Worm (Caenorhabditis elegans) whole organism, young adult: ENCODE data around the gene F16F9.1.
"Not testable (repeated sequence)": the region's sequence is repeated elsewhere in the genome, so short reads cannot be mapped to it uniquely, and the experiment has no call there.

ENCODE experiments used
- B0261.1 ChIP-seq: sonication (generic microtip); optimal IDR thresholded peaks from 2 replicates; lab custom pipeline; 2016; ENCODE audit warnings: mild to moderate bottlenecking, missing genetic modification characterization, moderate library complexity, missing compliant biosample characterization
- C06A6.2 ChIP-seq: fragments of 200-800 bp; sonication (Bioruptor generic); conservative IDR thresholded peaks from 2 replicates; pipeline ENCODE4 v1.3.6; 2022; ENCODE audit warnings: missing genetic modification characterization, missing compliant biosample characterization
- C17E4.6 ChIP-seq: fragments of 200-800 bp; sonication (Bioruptor generic); IDR thresholded peaks from 2 replicates; pipeline ENCODE4 v1.3.6; 2022; ENCODE audit warnings: missing genetic modification reagents, missing genetic modification characterization, missing compliant biosample characterization
- D2030.7 ChIP-seq: fragments of 200-800 bp; sonication (Bioruptor generic); IDR thresholded peaks from 2 replicates; pipeline ENCODE4 v1.3.6; 2022; ENCODE audit warnings: missing genetic modification reagents, missing genetic modification characterization, missing compliant biosample characterization
- F23B12.7 ChIP-seq: sonication (generic microtip); optimal IDR thresholded peaks from 2 replicates; lab custom pipeline; 2017; ENCODE audit warnings: missing genetic modification characterization, mild to moderate bottlenecking, missing compliant biosample characterization, antibody characterized with exemption, moderate library complexity; ENCODE audit not compliant: insufficient read depth
- Y53G8AR.9 ChIP-seq: fragments of 200-800 bp; sonication (Bioruptor generic); conservative IDR thresholded peaks from 2 replicates; pipeline ENCODE4 v1.3.6; 2022; ENCODE audit warnings: missing genetic modification reagents, missing genetic modification characterization, missing compliant biosample characterization
- Y56A3A.18 ChIP-seq: fragments of 200-800 bp; sonication (Bioruptor generic); IDR thresholded peaks from 2 replicates; pipeline ENCODE4 v1.3.6; 2022; ENCODE audit warnings: missing genetic modification reagents, missing genetic modification characterization, missing compliant biosample characterization
- ZK185.1 ChIP-seq: sonication (generic microtip); optimal IDR thresholded peaks from 2 replicates; lab custom pipeline; 2016; ENCODE audit warnings: mild to moderate bottlenecking, missing genetic modification characterization, missing compliant biosample characterization; ENCODE audit not compliant: poor library complexity, severe bottlenecking
- aptf-2 ChIP-seq: fragments of 200-800 bp; sonication (Bioruptor generic); conservative IDR thresholded peaks from 2 replicates; pipeline ENCODE4 v1.3.6; 2022; ENCODE audit warnings: missing genetic modification reagents, missing genetic modification characterization, missing compliant biosample characterization
- aptf-3 ChIP-seq: fragments of 200-800 bp; sonication (Bioruptor generic); IDR thresholded peaks from 2 replicates; pipeline ENCODE4 v1.3.6; 2022; ENCODE audit warnings: missing genetic modification characterization, missing compliant biosample characterization
- ceh-27 ChIP-seq: fragments of 200-800 bp; sonication (Bioruptor generic); optimal IDR thresholded peaks from 2 replicates; lab custom pipeline; 2018; ENCODE audit warnings: mild to moderate bottlenecking, missing genetic modification characterization, moderate library complexity, missing compliant biosample characterization
- ceh-79 ChIP-seq: sonication (generic microtip); optimal IDR thresholded peaks from 2 replicates; lab custom pipeline; 2017; ENCODE audit warnings: mild to moderate bottlenecking, missing genetic modification characterization, missing compliant biosample characterization
- ceh-91 ChIP-seq: fragments of 200-800 bp; sonication (Bioruptor generic); IDR thresholded peaks from 2 replicates; pipeline ENCODE4 v1.3.6; 2022; ENCODE audit warnings: missing genetic modification reagents, missing genetic modification characterization, missing compliant biosample characterization
- dox-1 ChIP-seq: fragments of 200-800 bp; sonication (Bioruptor generic); IDR thresholded peaks from 2 replicates; pipeline ENCODE4 v1.3.6; 2022; ENCODE audit warnings: missing genetic modification reagents, missing genetic modification characterization, missing compliant biosample characterization
- egl-18 ChIP-seq: fragments of 200-800 bp; sonication (Bioruptor generic); IDR thresholded peaks from 2 replicates; pipeline ENCODE4 v1.3.6; 2022; ENCODE audit warnings: missing genetic modification reagents, missing genetic modification characterization, missing compliant biosample characterization
- egrh-3 ChIP-seq: fragments of 200-800 bp; sonication (Bioruptor generic); IDR thresholded peaks from 2 replicates; pipeline ENCODE4 v1.3.6; 2022; ENCODE audit warnings: missing genetic modification reagents, missing genetic modification characterization, missing compliant biosample characterization
- hmg-1.2 ChIP-seq: fragments of 200-800 bp; sonication (Bioruptor generic); IDR thresholded peaks from 2 replicates; pipeline ENCODE4 v1.3.6; 2022; ENCODE audit warnings: missing genetic modification reagents, missing genetic modification characterization, missing compliant biosample characterization
- hmg-20 ChIP-seq: fragments of 200-800 bp; sonication (Bioruptor generic); IDR thresholded peaks from 2 replicates; pipeline ENCODE4 v1.3.6; 2022; ENCODE audit warnings: missing genetic modification reagents, missing genetic modification characterization, missing compliant biosample characterization
- hsf-1 ChIP-seq: fragments of 200-800 bp; sonication (Bioruptor generic); IDR thresholded peaks from 2 replicates; pipeline ENCODE4 v1.3.6; 2022; ENCODE audit warnings: missing genetic modification reagents, missing genetic modification characterization, missing compliant biosample characterization
- lag-1 ChIP-seq: fragments of 200-800 bp; sonication (Bioruptor generic); IDR thresholded peaks from 2 replicates; pipeline ENCODE4 v1.3.6; 2022; ENCODE audit warnings: missing genetic modification reagents, missing genetic modification characterization, missing compliant biosample characterization
- lin-26 ChIP-seq: fragments of 200-800 bp; sonication (Bioruptor generic); IDR thresholded peaks from 2 replicates; pipeline ENCODE4 v1.3.6; 2022; ENCODE audit warnings: missing genetic modification reagents, missing genetic modification characterization, missing compliant biosample characterization
- lir-1 ChIP-seq: fragments of 200-800 bp; sonication (Bioruptor generic); conservative IDR thresholded peaks from 2 replicates; pipeline ENCODE4 v1.3.6; 2022; ENCODE audit warnings: missing genetic modification reagents, missing genetic modification characterization, missing compliant biosample characterization
- mxl-1 ChIP-seq: sonication (generic microtip); optimal IDR thresholded peaks from 2 replicates; lab custom pipeline; 2016; ENCODE audit warnings: missing genetic modification characterization, missing compliant biosample characterization
- nhr-27 ChIP-seq: fragments of 200-800 bp; sonication (Bioruptor generic); optimal IDR thresholded peaks from 2 replicates; lab custom pipeline; 2018; ENCODE audit warnings: mild to moderate bottlenecking, missing genetic modification characterization, moderate library complexity, missing compliant biosample characterization
- nhr-80 ChIP-seq: sonication (generic microtip); optimal IDR thresholded peaks from 2 replicates; lab custom pipeline; 2016; ENCODE audit warnings: missing genetic modification characterization, missing compliant biosample characterization
- pbrm-1 ChIP-seq: fragments of 200-800 bp; sonication (Bioruptor generic); IDR thresholded peaks from 2 replicates; pipeline ENCODE4 v1.3.6; 2022; ENCODE audit warnings: missing genetic modification reagents, missing genetic modification characterization, missing compliant biosample characterization
- pha-4 ChIP-seq: fragments of 150-350 bp; sonication (generic microtip); optimal IDR thresholded peaks from 2 replicates; lab custom pipeline; 2014; ENCODE audit warnings: missing biosample characterization, missing genetic modification reagents, missing genetic modification characterization
- rpc-1 ChIP-seq, 2 experiments: fragments of 150-350 bp in 1 of 2; sonication (generic microtip) in 1 of 2; optimal IDR thresholded peaks; 2 replicates each; lab custom pipeline; 2014 to 2018; ENCODE audit warnings: missing biosample characterization in 1 of 2, missing genetic modification characterization in 1 of 2, missing genetic modification reagents in 1 of 2, missing genotype in 1 of 2
- tbp1 ChIP-seq: fragments of 200-800 bp; sonication (Bioruptor generic); optimal IDR thresholded peaks from 2 replicates; lab custom pipeline; 2018; ENCODE audit warnings: mild to moderate bottlenecking, missing genetic modification characterization, missing compliant biosample characterization
- tbx-9 ChIP-seq: sonication (generic microtip); optimal IDR thresholded peaks from 2 replicates; lab custom pipeline; 2016; ENCODE audit warnings: borderline replicate concordance, missing genetic modification characterization, inconsistent platforms, missing compliant biosample characterization
- tlf-1 ChIP-seq: fragments of 200-800 bp; sonication (Bioruptor generic); optimal IDR thresholded peaks from 2 replicates; lab custom pipeline; 2018; ENCODE audit warnings: mild to moderate bottlenecking, missing genetic modification characterization, missing compliant biosample characterization
- xnd-1 ChIP-seq: sonication (generic microtip); optimal IDR thresholded peaks from 2 replicates; lab custom pipeline; 2016; ENCODE audit warnings: missing genotype, missing genetic modification reagents, missing genetic modification characterization, missing compliant biosample characterization
- zfh-2 ChIP-seq: fragments of 200-800 bp; sonication (Bioruptor generic); conservative IDR thresholded peaks from 2 replicates; pipeline ENCODE4 v1.3.6; 2022; ENCODE audit warnings: missing genetic modification reagents, missing genetic modification characterization, missing compliant biosample characterization

F16F9.1 gene

DNA sequence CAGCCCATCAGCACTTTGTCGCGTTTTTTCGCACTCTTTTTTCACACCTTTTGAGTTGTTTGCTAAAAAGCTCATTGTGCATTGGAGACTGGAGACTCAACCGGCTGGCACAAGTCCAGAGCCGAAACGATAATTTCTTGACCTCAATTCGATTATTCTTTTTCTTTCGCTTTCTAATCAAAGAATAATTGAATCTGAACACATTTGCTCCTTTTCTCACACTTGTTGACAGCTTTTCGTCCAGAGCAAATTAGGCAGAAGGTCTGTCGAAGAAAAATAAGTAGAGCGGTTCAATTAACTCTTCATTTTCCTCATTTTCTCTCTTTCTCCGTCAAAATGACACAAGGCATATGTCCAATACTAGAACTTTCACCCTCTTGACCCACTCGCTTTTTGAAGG lies 1.3 kb upstream of the F16F9.1 start (continued):
- no peak for TF ChIP-seq aptf-2

DNA sequence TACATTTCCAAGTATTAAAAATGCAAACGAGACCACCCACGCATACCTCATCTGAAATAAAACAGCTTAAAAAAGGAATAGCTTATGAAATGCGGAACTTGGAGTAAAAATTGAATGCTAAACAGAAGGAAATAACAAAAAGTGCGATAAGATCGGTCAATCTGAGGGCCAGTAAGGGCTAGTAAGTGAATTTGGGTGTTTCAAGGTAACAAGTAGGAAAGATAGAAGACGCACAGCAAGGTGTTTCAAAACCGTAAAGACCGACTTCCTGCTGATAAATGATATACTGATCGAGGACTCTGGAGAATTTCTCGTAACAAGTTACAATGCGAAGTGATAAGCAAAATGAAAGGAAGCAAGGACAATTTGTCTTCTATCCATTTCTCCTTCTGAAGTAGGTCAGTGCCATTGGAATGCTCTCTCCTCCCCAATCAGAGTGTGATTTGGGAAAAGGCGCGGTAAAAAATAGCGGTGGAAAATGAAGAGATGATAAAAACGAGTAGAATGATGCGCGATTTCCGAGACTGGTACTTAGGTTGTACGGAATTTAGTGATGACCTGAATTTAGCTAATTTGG lies 9.5 kb downstream of the F16F9.1 start, which contains the start of gene dpy-6:
Gene dpy-6, minus strand, starts transcription at position 51 of the 577 bp plus-strand sequence.
- TF ChIP-seq ZK185.1 (tag; lab: Kevin White, UChicago) (no peak), egrh-3 (GFP tag; lab: Robert Waterston, UW) (no peak), mxl-1 (no peak), Y53G8AR.9 (no peak), tbx-9 (no peak), pha-4 (no peak), xnd-1 (no peak), nhr-27 (tag; lab: Kevin White, UChicago) (no peak), B0261.1 (tag; lab: Kevin White, UChicago) (no peak), aptf-3 (GFP tag; lab: Robert Waterston, UW) (no peak), hmg-20 (GFP tag; lab: Robert Waterston, UW) (no peak), rpc-1 (optimal IDR thresholded peaks at IDR 0.05; lab: Kevin White, UChicago) (no peak), rpc-1 (tag; optimal IDR thresholded peaks at IDR 0.05; lab: Kevin White, UChicago) (no peak), hsf-1 (GFP tag; lab: Robert Waterston, UW) (no peak)
- TF ChIP-seq, all 124 proteins: peak for 0

DNA sequence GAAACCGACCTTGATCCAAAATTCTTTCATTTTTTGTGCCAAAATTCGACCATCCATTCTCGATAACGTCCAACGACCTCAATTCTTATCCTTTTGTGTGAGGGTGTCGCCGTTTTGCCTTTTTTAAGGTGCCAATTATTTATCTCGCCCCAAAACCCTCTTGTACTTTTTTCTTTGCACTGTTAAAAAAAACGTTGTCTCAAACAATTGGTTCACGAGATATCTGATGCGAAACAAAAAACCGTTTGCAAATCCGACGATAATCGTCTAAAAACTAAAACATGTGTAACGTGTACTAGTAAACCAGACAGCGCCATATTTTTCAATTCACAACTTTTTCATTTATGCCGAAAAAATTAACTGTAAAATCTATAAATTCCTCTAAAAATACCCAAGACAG lies 11.1 kb downstream of the F16F9.1 start, which contains the start of gene F16F9.3:
Gene F16F9.3, plus strand, starts transcription at position 301 of the 400 bp plus-strand sequence.
- TF ChIP-seq lag-1: no peak
- no peak for TF ChIP-seq dox-1
- no peak for TF ChIP-seq tlf-1
- no peak for TF ChIP-seq egl-18 (GFP tag; lab: Robert Waterston, UW)
- TF ChIP-seq B0261.1 (tag; lab: Kevin White, UChicago): no peak
- no peak for TF ChIP-seq ceh-27
- no peak for TF ChIP-seq nhr-80 (tag; lab: Kevin White, UChicago)
- no peak for TF ChIP-seq lir-1 (GFP tag; lab: Robert Waterston, UW)
- no peak for TF ChIP-seq C06A6.2 (GFP tag; lab: Robert Waterston, UW)
- TF ChIP-seq F23B12.7: no peak
- no peak for TF ChIP-seq C17E4.6 (GFP tag; lab: Robert Waterston, UW)
- no peak for TF ChIP-seq zfh-2 (GFP tag; lab: Robert Waterston, UW)
- no peak for TF ChIP-seq ceh-79 (tag; lab: Kevin White, UChicago)
- TF ChIP-seq ceh-91: no peak

DNA sequence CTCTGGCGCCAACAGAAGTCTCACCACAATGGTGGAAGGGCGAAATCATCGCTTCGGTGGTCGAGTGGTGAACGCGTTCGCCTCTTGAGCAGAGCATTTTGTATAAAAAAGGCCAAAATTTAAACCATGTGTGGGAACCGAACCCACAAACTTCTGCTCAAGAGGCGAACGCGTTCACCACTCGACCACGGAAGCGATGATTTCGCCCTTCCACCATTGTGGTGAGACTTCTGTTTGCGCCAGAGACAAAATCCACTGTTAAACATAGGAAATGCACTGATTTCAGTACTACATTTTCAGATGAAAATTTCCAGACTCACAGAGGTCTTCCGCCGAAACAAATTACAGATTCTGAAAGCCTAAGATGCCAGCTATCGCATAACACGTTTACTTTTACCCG lies 12.7 kb downstream of the F16F9.1 start:
- peak; percentile 72 for TF ChIP-seq tbp1
- TF ChIP-seq Y56A3A.18: 0 out of 2 replicates have a peak, but pooled peaks have one; percentile 41
- peak; percentile 54; the same call in 1 of the 2 replicates for TF ChIP-seq lin-26
- 0 out of 2 replicates have a peak, but pooled peaks have one; percentile 9 for TF ChIP-seq D2030.7 (GFP tag; lab: Robert Waterston, UW)
- 0 out of 2 replicates have a peak, but pooled peaks have one; percentile 38 for TF ChIP-seq pbrm-1 (GFP tag; lab: Robert Waterston, UW)
- TF ChIP-seq hmg-1.2 (GFP tag; lab: Robert Waterston, UW): peak; percentile 44; the same call in 1 of the 2 replicates
- not testable (repeated sequence) for TF ChIP-seq rpc-1 (optimal IDR thresholded peaks at IDR 0.05; lab: Kevin White, UChicago)
- peak; percentile 42 for TF ChIP-seq rpc-1 (tag; optimal IDR thresholded peaks at IDR 0.05; lab: Kevin White, UChicago)
- peak; percentile 31 for TF ChIP-seq B0261.1 (tag; lab: Kevin White, UChicago)
